Worm (Caenorhabditis elegans): Measurements from ENCODE around the gene col-118.
A peak's percentile ranks its signal among the peaks of the same experiment; 100 is the strongest.

DNA sequence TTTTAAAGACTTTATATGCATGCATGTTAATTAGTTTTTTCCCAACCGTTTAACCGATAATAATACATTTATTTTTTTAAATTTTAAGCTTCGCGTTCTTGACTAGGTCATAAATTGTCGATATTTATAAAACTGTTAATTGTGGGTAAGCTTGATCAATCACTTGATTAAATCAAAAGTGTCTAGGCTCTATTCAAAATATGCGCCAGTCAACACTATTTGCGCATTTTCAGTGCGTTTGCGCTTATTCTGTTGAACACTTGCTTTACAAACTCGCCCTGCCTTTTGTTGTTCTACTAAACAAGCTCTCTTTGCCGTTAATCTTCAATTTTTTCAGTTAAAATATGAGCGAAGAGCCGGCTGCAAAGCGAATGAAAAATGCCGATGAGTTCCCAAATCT lies 43.1 kb downstream of the col-118 start, which contains the start of gene spr-2:
- no peak for TF ChIP-seq ref-2 (tag; optimal IDR thresholded peaks at IDR 0.05)
- no peak for TF ChIP-seq T23F11.4 (GFP tag; optimal IDR thresholded peaks at IDR 0.05)
- TF ChIP-seq ceh-6 (GFP tag; optimal IDR thresholded peaks at IDR 0.05), result no peak
- no peak for TF ChIP-seq K09A11.1 (tag; optimal IDR thresholded peaks at IDR 0.05; ENCODE audit: insufficient read depth)
- no peak for TF ChIP-seq fkh-6 (tag; optimal IDR thresholded peaks at IDR 0.05)
- no peak for TF ChIP-seq gmeb-2 (tag; optimal IDR thresholded peaks at IDR 0.05)
- no peak for TF ChIP-seq eyg-1 (tag; optimal IDR thresholded peaks at IDR 0.05)
- TF ChIP-seq fkh-10 (GFP tag; optimal IDR thresholded peaks at IDR 0.05), result peak; percentile 8
- TF ChIP-seq Y22D7AL.16 (tag; optimal IDR thresholded peaks at IDR 0.05), result no peak
- no peak for TF ChIP-seq dmd-4 (tag; optimal IDR thresholded peaks at IDR 0.05; ENCODE audit: borderline replicate concordance)
